Fruit fly (Drosophila melanogaster): ENCODE measurements around the gene vig2.

vig2 gene

DNA sequence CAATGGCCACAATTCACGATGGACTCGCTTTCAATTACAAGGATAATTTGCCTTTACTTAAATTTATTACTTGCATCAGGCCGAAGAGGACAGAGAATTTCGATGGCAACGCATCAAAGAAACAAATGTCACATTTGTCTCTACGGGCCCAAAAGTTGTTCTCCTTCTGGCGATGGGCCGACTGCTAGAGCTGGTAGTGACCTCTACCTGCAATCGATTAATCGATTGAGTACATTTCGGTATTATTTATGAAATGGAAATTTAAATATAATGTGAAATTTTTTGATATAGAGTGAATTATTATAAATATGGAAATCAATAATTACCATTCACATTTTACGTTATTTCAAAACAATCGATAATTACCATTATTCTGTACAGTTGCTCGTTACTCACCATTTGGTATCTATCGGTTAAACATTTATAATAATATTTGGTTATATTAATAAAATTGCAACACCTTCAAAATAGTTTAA, 399 bp upstream of the vig2 start, which contains the start of the genes CG31510 and TTLL5 (continued):
- TF ChIP-seq Bteb2 (GFP tag; optimal IDR thresholded peaks at IDR 0.05), result no peak
- TF ChIP-seq D (optimal IDR thresholded peaks at IDR 0.05), result no peak
- no peak for TF ChIP-seq D (GFP tag; optimal IDR thresholded peaks at IDR 0.05)
- no peak for TF ChIP-seq PHDP (tag; optimal IDR thresholded peaks at IDR 0.05)
- TF ChIP-seq emc (GFP tag; optimal IDR thresholded peaks at IDR 0.05), result no peak
- TF ChIP-seq CG13624 (GFP tag; optimal IDR thresholded peaks at IDR 0.05), result no peak
- no peak for TF ChIP-seq tx (GFP tag; optimal IDR thresholded peaks at IDR 0.05)
- no peak for TF ChIP-seq CG11696 (GFP tag; IDR thresholded peaks at IDR 0.05)
- no peak for TF ChIP-seq CG3065 (GFP tag; optimal IDR thresholded peaks at IDR 0.05)
- TF ChIP-seq CG14050 (GFP tag; IDR thresholded peaks at IDR 0.05), result no peak
- TF ChIP-seq mld (GFP tag; IDR thresholded peaks at IDR 0.05; ENCODE audit: partially characterized antibody), result no peak
- TF ChIP-seq CG31441 (GFP tag; IDR thresholded peaks at IDR 0.05), result no peak
- TF ChIP-seq tap (tag; optimal IDR thresholded peaks at IDR 0.05), result no peak
- no peak for TF ChIP-seq CG17568 (GFP tag; optimal IDR thresholded peaks at IDR 0.05)
- TF ChIP-seq CG30403 (GFP tag; optimal IDR thresholded peaks at IDR 0.05), result peak; percentile 33
- no peak for TF ChIP-seq btn (GFP tag; optimal IDR thresholded peaks at IDR 0.05)
- no peak for TF ChIP-seq CG9817 (tag; optimal IDR thresholded peaks at IDR 0.05)
- no peak for TF ChIP-seq ssp (GFP tag; IDR thresholded peaks at IDR 0.05)
- no peak for TF ChIP-seq D19A (tag; optimal IDR thresholded peaks at IDR 0.05)
- TF ChIP-seq CG18011 (GFP tag; optimal IDR thresholded peaks at IDR 0.05), result no peak
- TF ChIP-seq Lhr (GFP tag; optimal IDR thresholded peaks at IDR 0.05), result no peak
- peak; percentile 69 for TF ChIP-seq BEAF-32 (GFP tag; optimal IDR thresholded peaks at IDR 0.05)
- TF ChIP-seq CG3847 (GFP tag; IDR thresholded peaks at IDR 0.05), result peak; percentile 17; the same call in 1 of the 2 replicates
- TF ChIP-seq CG9437 (GFP tag; optimal IDR thresholded peaks at IDR 0.05), result no peak
- no peak for TF ChIP-seq CTCF (GFP tag; optimal IDR thresholded peaks at IDR 0.05)
- no peak for TF ChIP-seq HLH54F (GFP tag; optimal IDR thresholded peaks at IDR 0.05)
- TF ChIP-seq CG31224 (GFP tag; IDR thresholded peaks at IDR 0.05), result no peak
- TF ChIP-seq psq (GFP tag; optimal IDR thresholded peaks at IDR 0.05), result no peak
- no peak for TF ChIP-seq dpn (GFP tag; optimal IDR thresholded peaks at IDR 0.05)
- no peak for TF ChIP-seq CG7928 (GFP tag; optimal IDR thresholded peaks at IDR 0.05)
- TF ChIP-seq Trl (optimal IDR thresholded peaks at IDR 0.05), result no peak
- peak; percentile 14 for TF ChIP-seq Trl (GFP tag; optimal IDR thresholded peaks at IDR 0.05)
- TF ChIP-seq Bgb (GFP tag; IDR thresholded peaks at IDR 0.05; ENCODE audit: partially characterized antibody), result peak; percentile 66
- TF ChIP-seq Oaz (GFP tag; IDR thresholded peaks at IDR 0.05), result no peak
- no peak for TF ChIP-seq CG7372 (GFP tag; IDR thresholded peaks at IDR 0.05)
- TF ChIP-seq shn (GFP tag; optimal IDR thresholded peaks at IDR 0.05), result no peak
- no peak for TF ChIP-seq CG13424 (tag; optimal IDR thresholded peaks at IDR 0.05)
- TF ChIP-seq odd (GFP tag; optimal IDR thresholded peaks at IDR 0.05), result no peak
- peak; percentile 86 for TF ChIP-seq Dll (GFP tag; IDR thresholded peaks at IDR 0.05; ENCODE audit: partially characterized antibody)
- no peak for TF ChIP-seq eve (GFP tag; optimal IDR thresholded peaks at IDR 0.05)
- no peak for TF ChIP-seq CG8944 (GFP tag; optimal IDR thresholded peaks at IDR 0.05)
- TF ChIP-seq Myb (GFP tag; optimal IDR thresholded peaks at IDR 0.05), result no peak
- no peak for TF ChIP-seq Neu2 (GFP tag; optimal IDR thresholded peaks at IDR 0.05; ENCODE audit: borderline replicate concordance)
- TF ChIP-seq CG14860 (GFP tag; IDR thresholded peaks at IDR 0.05; ENCODE audit: partially characterized antibody), result no peak; the same call in 2 of the 3 replicates
- no peak for TF ChIP-seq Ets65A (GFP tag)
- no peak for TF ChIP-seq Ptx1 (GFP tag; IDR thresholded peaks at IDR 0.05)
- TF ChIP-seq tio (GFP tag; optimal IDR thresholded peaks at IDR 0.05), result no peak
- no peak for TF ChIP-seq run (tag; optimal IDR thresholded peaks at IDR 0.05)
- TF ChIP-seq CG14014 (GFP tag; IDR thresholded peaks at IDR 0.05), result no peak
- TF ChIP-seq Xbp1 (GFP tag; optimal IDR thresholded peaks at IDR 0.05), result no peak
- TF ChIP-seq CG10267 (tag; optimal IDR thresholded peaks at IDR 0.05), result no peak
- TF ChIP-seq sd (tag; optimal IDR thresholded peaks at IDR 0.05), result no peak
- no peak for TF ChIP-seq Abd-B (GFP tag; optimal IDR thresholded peaks at IDR 0.05)
